Fruit fly (Drosophila melanogaster) whole organism, embryonic: ENCODE data around the gene ocn.
A peak's percentile ranks its signal among the peaks of the same experiment; 100 is the strongest.

Experiments used
- Atf-2 ChIP-seq: fragments of 200-800 bp; sonication (Bioruptor generic); optimal IDR thresholded peaks from 2 replicates; lab custom pipeline; 2016; ENCODE audit warnings: missing biosample characterization, missing genetic modification characterization
- Bdp1 ChIP-seq: fragments of 200-800 bp; sonication (Bioruptor generic); optimal IDR thresholded peaks from 3 replicates; lab custom pipeline; 2016; ENCODE audit warnings: missing biosample characterization, missing genetic modification characterization
- Bgb ChIP-seq: fragments of 200-800 bp; sonication (Bioruptor generic); IDR thresholded peaks from 2 replicates; pipeline ENCODE4 v1.3.6; 2022; ENCODE audit warnings: missing biosample characterization, missing genetic modification characterization; ENCODE audit not compliant: partially characterized antibody
- Bteb2 ChIP-seq: fragments of 200-800 bp; sonication (Bioruptor generic); optimal IDR thresholded peaks from 2 replicates; lab custom pipeline; 2016; ENCODE audit warnings: missing biosample characterization, missing genetic modification characterization
- CG10209 ChIP-seq: fragments of 200-800 bp; sonication (Bioruptor generic); optimal IDR thresholded peaks from 3 replicates; lab custom pipeline; 2017; ENCODE audit warnings: missing biosample characterization, mild to moderate bottlenecking, missing genetic modification characterization, missing genetic modification reagents
- CG10431 ChIP-seq: fragments of 200-800 bp; sonication (Bioruptor generic); optimal IDR thresholded peaks from 3 replicates; lab custom pipeline; 2018; ENCODE audit warnings: missing biosample characterization, mild to moderate bottlenecking, missing genetic modification characterization
- CG11247 ChIP-seq: fragments of 200-800 bp; sonication (Bioruptor generic); IDR thresholded peaks from 2 replicates; pipeline ENCODE4 v1.3.6; 2022; ENCODE audit warnings: missing biosample characterization, missing genetic modification characterization
- CG11398 ChIP-seq: fragments of 200-800 bp; sonication (Bioruptor generic); optimal IDR thresholded peaks from 2 replicates; lab custom pipeline; 2016; ENCODE audit warnings: missing biosample characterization, missing genetic modification characterization
- CG11695 ChIP-seq: fragments of 200-800 bp; sonication (Bioruptor generic); IDR thresholded peaks from 3 replicates; pipeline ENCODE4 v1.3.6; 2022; ENCODE audit warnings: missing biosample characterization, missing genetic modification characterization
- CG11696 ChIP-seq: fragments of 200-800 bp; sonication (Bioruptor generic); IDR thresholded peaks from 2 replicates; pipeline ENCODE4 v1.3.6; 2022; ENCODE audit warnings: missing biosample characterization, missing genetic modification characterization
- CG13424 ChIP-seq: fragments of 200-800 bp; sonication (Bioruptor generic); optimal IDR thresholded peaks from 2 replicates; lab custom pipeline; 2019; ENCODE audit warnings: missing biosample characterization, mild to moderate bottlenecking, missing genetic modification characterization, moderate library complexity
- CG13624 ChIP-seq: fragments of 200-800 bp; sonication (Bioruptor generic); optimal IDR thresholded peaks from 2 replicates; lab custom pipeline; 2016; ENCODE audit warnings: missing biosample characterization, missing genetic modification characterization
- CG31441 ChIP-seq: fragments of 200-800 bp; sonication (Bioruptor generic); IDR thresholded peaks from 2 replicates; pipeline ENCODE4 v1.3.6; 2022; ENCODE audit warnings: missing biosample characterization, missing genetic modification characterization
- CG34422 ChIP-seq: fragments of 200-800 bp; sonication (Bioruptor generic); IDR thresholded peaks from 3 replicates; pipeline ENCODE4 v1.3.6; 2022; ENCODE audit warnings: missing biosample characterization, missing genetic modification characterization
- CG6254 ChIP-seq: fragments of 200-800 bp; sonication (Bioruptor generic); optimal IDR thresholded peaks from 3 replicates; lab custom pipeline; 2017; ENCODE audit warnings: mild to moderate bottlenecking, missing biosample characterization, missing genetic modification reagents, missing genetic modification characterization
- CG6765 ChIP-seq: fragments of 200-800 bp; sonication (Bioruptor generic); optimal IDR thresholded peaks from 3 replicates; lab custom pipeline; 2017; ENCODE audit warnings: missing biosample characterization, mild to moderate bottlenecking, missing genetic modification characterization
- CG8944 ChIP-seq: fragments of 200-800 bp; sonication (Bioruptor generic); optimal IDR thresholded peaks from 3 replicates; lab custom pipeline; 2016; ENCODE audit warnings: missing biosample characterization, missing genetic modification characterization
- CG9727 ChIP-seq: fragments of 200-800 bp; sonication (Bioruptor generic); optimal IDR thresholded peaks from 3 replicates; lab custom pipeline; 2017; ENCODE audit warnings: missing biosample characterization, mild to moderate bottlenecking, missing genetic modification characterization
- CG9932 ChIP-seq: fragments of 200-800 bp; sonication (Bioruptor generic); IDR thresholded peaks from 2 replicates; pipeline ENCODE4 v1.3.6; 2022; ENCODE audit warnings: missing biosample characterization, missing genetic modification characterization
- CHES-1-like ChIP-seq: fragments of 200-800 bp; sonication (Bioruptor generic); optimal IDR thresholded peaks from 2 replicates; lab custom pipeline; 2016; ENCODE audit warnings: missing biosample characterization, missing genetic modification characterization
- CrebB ChIP-seq: fragments of 200-800 bp; sonication (Bioruptor generic); optimal IDR thresholded peaks from 3 replicates; lab custom pipeline; 2018; ENCODE audit warnings: missing biosample characterization, mild to moderate bottlenecking, missing genetic modification characterization
- Dip2 ChIP-seq: fragments of 200-800 bp; sonication (Bioruptor generic); IDR thresholded peaks from 2 replicates; pipeline ENCODE4 v1.3.6; 2022; ENCODE audit warnings: missing biosample characterization, missing genetic modification characterization
- Dll ChIP-seq: fragments of 200-800 bp; sonication (Bioruptor generic); IDR thresholded peaks from 4 replicates; pipeline ENCODE4 v1.3.6; 2022; ENCODE audit warnings: missing biosample characterization, missing genetic modification characterization; ENCODE audit not compliant: partially characterized antibody
- Doc3 ChIP-seq: fragments of 200-800 bp; sonication (Bioruptor generic); IDR thresholded peaks from 3 replicates; pipeline ENCODE4 v1.3.6; 2022; ENCODE audit warnings: missing biosample characterization, missing genetic modification characterization; ENCODE audit not compliant: partially characterized antibody
- MESR4 ChIP-seq: fragments of 200-800 bp; sonication (Bioruptor generic); optimal IDR thresholded peaks from 2 replicates; lab custom pipeline; 2018; ENCODE audit warnings: missing biosample characterization, mild to moderate bottlenecking, missing genetic modification characterization, moderate library complexity
- MTF-1 ChIP-seq: fragments of 200-800 bp; sonication (Bioruptor generic); optimal IDR thresholded peaks from 2 replicates; lab custom pipeline; 2018; ENCODE audit warnings: missing biosample characterization, mild to moderate bottlenecking, missing genetic modification characterization, borderline replicate concordance
- Med ChIP-seq: fragments of 200-800 bp; sonication (Bioruptor generic); peaks from one replicate; lab custom pipeline; 2016; ENCODE audit warnings: missing biosample characterization, missing genetic modification characterization, mild to moderate bottlenecking, inconsistent platforms, moderate library complexity
- Mes4 ChIP-seq: fragments of 200-800 bp; sonication (Bioruptor generic); optimal IDR thresholded peaks from 2 replicates; lab custom pipeline; 2016; ENCODE audit warnings: missing biosample characterization, missing genetic modification characterization
- Ptx1 ChIP-seq: fragments of 200-800 bp; sonication (Bioruptor generic); IDR thresholded peaks from 2 replicates; pipeline ENCODE4 v1.3.6; 2022; ENCODE audit warnings: missing biosample characterization, missing genetic modification characterization
- Rfx ChIP-seq: fragments of 200-800 bp; sonication (Bioruptor generic); IDR thresholded peaks from 2 replicates; pipeline ENCODE4 v1.3.6; 2022; ENCODE audit warnings: missing biosample characterization, missing genetic modification characterization
- Tbp ChIP-seq: fragments of >200 bp; optimal IDR thresholded peaks from 2 replicates; lab custom pipeline; 2018; ENCODE audit warnings: missing biosample characterization, missing genetic modification characterization
- bsh ChIP-seq, 2 experiments: fragments of 200-800 bp; sonication (Bioruptor generic); optimal IDR thresholded peaks; 2 replicates each; lab custom pipeline; 2017 to 2018; ENCODE audit warnings: mild to moderate bottlenecking in 2 of 2, missing biosample characterization in 2 of 2, missing genetic modification characterization in 2 of 2, moderate library complexity in 1 of 2
- chif ChIP-seq, 2 experiments: fragments of 200-800 bp; sonication (Bioruptor generic); optimal IDR thresholded peaks; 3 replicates each; lab custom pipeline; 2016; ENCODE audit warnings: missing biosample characterization in 2 of 2, missing genetic modification characterization in 2 of 2
- crp ChIP-seq, 2 experiments: fragments of 200-800 bp; sonication (Bioruptor generic); optimal IDR thresholded peaks; 2 replicates in 1 of 2; 3 replicates in 1 of 2; lab custom pipeline; 2017; ENCODE audit warnings: missing biosample characterization in 2 of 2, missing genetic modification characterization in 2 of 2, mild to moderate bottlenecking in 1 of 2, moderate library complexity in 1 of 2
- ems ChIP-seq: fragments of 200-800 bp; sonication (Bioruptor generic); optimal IDR thresholded peaks from 3 replicates; lab custom pipeline; 2016; ENCODE audit warnings: missing biosample characterization, missing genetic modification characterization
- gce ChIP-seq: fragments of 200-800 bp; sonication (Bioruptor generic); IDR thresholded peaks from 3 replicates; pipeline ENCODE4 v1.3.6; 2022; ENCODE audit warnings: missing biosample characterization, missing genetic modification characterization
- grn ChIP-seq: fragments of 200-800 bp; sonication (Bioruptor generic); optimal IDR thresholded peaks from 3 replicates; lab custom pipeline; 2017; ENCODE audit warnings: missing biosample characterization, missing genetic modification characterization
- gt ChIP-seq: fragments of 200-800 bp; sonication (Bioruptor generic); IDR thresholded peaks from 2 replicates; pipeline ENCODE4 v1.3.6; 2022; ENCODE audit warnings: missing biosample characterization, missing genetic modification characterization
- her ChIP-seq: fragments of 200-800 bp; sonication (Bioruptor generic); optimal IDR thresholded peaks from 2 replicates; lab custom pipeline; 2016; ENCODE audit warnings: missing biosample characterization, missing genetic modification characterization
- oc ChIP-seq: fragments of 200-800 bp; sonication (Bioruptor generic); optimal IDR thresholded peaks from 2 replicates; lab custom pipeline; 2018; ENCODE audit warnings: missing biosample characterization, mild to moderate bottlenecking, missing genetic modification characterization, moderate library complexity
- p53 ChIP-seq: fragments of 200-800 bp; sonication (Bioruptor generic); optimal IDR thresholded peaks from 2 replicates; lab custom pipeline; 2016; ENCODE audit warnings: missing biosample characterization, missing genetic modification characterization
- pb ChIP-seq: fragments of 200-800 bp; sonication (Bioruptor generic); optimal IDR thresholded peaks from 3 replicates; lab custom pipeline; 2016; ENCODE audit warnings: missing biosample characterization, missing genetic modification characterization
- pfk ChIP-seq: fragments of 200-800 bp; sonication (Bioruptor generic); optimal IDR thresholded peaks from 2 replicates; lab custom pipeline; 2018; ENCODE audit warnings: missing biosample characterization, mild to moderate bottlenecking, missing genetic modification characterization, moderate library complexity
- rib ChIP-seq: fragments of 200-800 bp; sonication (Bioruptor generic); IDR thresholded peaks from 2 replicates; pipeline ENCODE4 v1.3.6; 2022; ENCODE audit warnings: missing biosample characterization, missing genetic modification characterization
- sna ChIP-seq: fragments of 200-800 bp; sonication (Bioruptor generic); IDR thresholded peaks from 2 replicates; pipeline ENCODE4 v1.3.6; 2022; ENCODE audit warnings: missing biosample characterization, missing genetic modification characterization; ENCODE audit not compliant: partially characterized antibody
- tx ChIP-seq: fragments of 200-800 bp; sonication (Bioruptor generic); optimal IDR thresholded peaks from 2 replicates; lab custom pipeline; 2016; ENCODE audit warnings: missing biosample characterization, missing genetic modification characterization
- z ChIP-seq: fragments of 200-800 bp; sonication (Bioruptor generic); IDR thresholded peaks from 3 replicates; pipeline ENCODE4 v1.3.6; 2022; ENCODE audit warnings: missing biosample characterization, missing genetic modification characterization
- zf30C ChIP-seq: fragments of 200-800 bp; sonication (Bioruptor generic); optimal IDR thresholded peaks from 3 replicates; lab custom pipeline; 2018; ENCODE audit warnings: missing biosample characterization, mild to moderate bottlenecking, missing genetic modification characterization

ocn gene

dm6 chr3R:30021559-30022451 is 15.7 kb downstream of the ocn start, which contains the start of gene Mgat2 (continued):
- TF ChIP-seq Dip2 (GFP tag; lab: Robert Waterston, UW): no peak
- TF ChIP-seq Dll (GFP tag; lab: Robert Waterston, UW): peak; percentile 96
- peak; percentile 30; the same call in 1 of the 3 replicates for TF ChIP-seq CG11695 (GFP tag; lab: Robert Waterston, UW)
- TF ChIP-seq Atf-2: no peak
- peak; percentile 62; the same call in 1 of the 2 replicates for TF ChIP-seq rib
- peak; percentile 62 for TF ChIP-seq MTF-1 (GFP tag; lab: Kevin White, UChicago)
- peak; percentile 57 for TF ChIP-seq oc (tag; lab: Kevin White, UChicago)
- TF ChIP-seq tx (GFP tag; lab: Kevin White, UChicago): no peak
- TF ChIP-seq CrebB (tag; lab: Kevin White, UChicago): peak; percentile 47
- peak; percentile 37; the same call in 1 of the 2 replicates for TF ChIP-seq Rfx (GFP tag; lab: Robert Waterston, UW)
- peak; percentile 28 for TF ChIP-seq CG6765 (GFP tag; lab: Kevin White, UChicago)
- TF ChIP-seq bsh (GFP tag; optimal IDR thresholded peaks at IDR 0.05; lab: Kevin White, UChicago): peak; percentile 18 to 61
- no peak for TF ChIP-seq CG10209
- peak; percentile 11 for TF ChIP-seq CG13624
- TF ChIP-seq CG9727 (GFP tag; lab: Kevin White, UChicago): peak; percentile 38
- TF ChIP-seq grn: peak; percentile 27
- TF ChIP-seq Med (GFP tag; lab: Kevin White, UChicago): peak; percentile 89
- TF ChIP-seq gt (GFP tag; lab: Robert Waterston, UW): peak; percentile 33; the same call in 1 of the 2 replicates
- TF ChIP-seq her: peak; percentile 75
- no peak for TF ChIP-seq Bteb2 (GFP tag; lab: Kevin White, UChicago)
- peak; percentile 94 for TF ChIP-seq Doc3
- peak; percentile 91 for TF ChIP-seq sna (GFP tag; lab: Robert Waterston, UW)
- no peak for TF ChIP-seq Bdp1
- peak in 1 of 2 experiments; percentile 7 for TF ChIP-seq chif (GFP tag; optimal IDR thresholded peaks at IDR 0.05; lab: Kevin White, UChicago)
- TF ChIP-seq MESR4 (GFP tag; lab: Kevin White, UChicago): peak; percentile 81
- TF ChIP-seq gce (GFP tag; lab: Robert Waterston, UW): peak; percentile 31; the same call in 1 of the 3 replicates
- no peak for TF ChIP-seq Mes4 (GFP tag; lab: Kevin White, UChicago)
- peak; percentile 93 for TF ChIP-seq z (GFP tag; lab: Robert Waterston, UW)
- no peak for TF ChIP-seq zf30C (GFP tag; lab: Kevin White, UChicago)
- no peak for TF ChIP-seq Ptx1 (GFP tag; lab: Robert Waterston, UW)
- peak; percentile 77 for TF ChIP-seq CG10431
- peak; percentile 83 for TF ChIP-seq pfk (GFP tag; lab: Kevin White, UChicago)
- no peak for TF ChIP-seq Tbp (GFP tag; lab: Kevin White, UChicago)
- 0 out of 2 replicates have a peak, but pooled peaks have one; percentile 7 for TF ChIP-seq CG11696
- no peak for TF ChIP-seq p53
- TF ChIP-seq CG31441 (GFP tag; lab: Robert Waterston, UW): peak; percentile 48; the same call in 1 of the 2 replicates
- TF ChIP-seq CG9932: peak; percentile 23; the same call in 1 of the 2 replicates
- peak; percentile 31 for TF ChIP-seq CG11398
- peak; percentile 11 for TF ChIP-seq ems (GFP tag; lab: Kevin White, UChicago)
- TF ChIP-seq Bgb (GFP tag; lab: Robert Waterston, UW): peak; percentile 81
- peak; percentile 44 for TF ChIP-seq CHES-1-like (GFP tag; lab: Kevin White, UChicago)
- TF ChIP-seq CG6254 (GFP tag; lab: Kevin White, UChicago): peak; percentile 63
- peak; percentile 25 for TF ChIP-seq pb (GFP tag; lab: Kevin White, UChicago)
- peak; percentile 27 for TF ChIP-seq CG13424 (tag; lab: Kevin White, UChicago)
- no peak for TF ChIP-seq CG8944
- TF ChIP-seq crp (GFP tag; optimal IDR thresholded peaks at IDR 0.05; lab: Kevin White, UChicago): peak; percentile 73 to 96
- TF ChIP-seq CG11247 (GFP tag; lab: Robert Waterston, UW): no peak
- peak; percentile 79; the same call in 1 of the 3 replicates for TF ChIP-seq CG34422 (GFP tag; lab: Robert Waterston, UW)
